Worm (Caenorhabditis elegans) whole organism, young adult: ENCODE measurements around the gene pals-39.
A peak's percentile ranks its signal among the peaks of the same experiment; 100 is the strongest.

ENCODE experiments used
- B0261.1 ChIP-seq: sonication (generic microtip); optimal IDR thresholded peaks from 2 replicates; lab custom pipeline; 2016; ENCODE audit warnings: mild to moderate bottlenecking, missing genetic modification characterization, moderate library complexity, missing compliant biosample characterization
- C06A6.2 ChIP-seq: fragments of 200-800 bp; sonication (Bioruptor generic); conservative IDR thresholded peaks from 2 replicates; pipeline ENCODE4 v1.3.6; 2022; ENCODE audit warnings: missing genetic modification characterization, missing compliant biosample characterization
- C17E4.6 ChIP-seq: fragments of 200-800 bp; sonication (Bioruptor generic); IDR thresholded peaks from 2 replicates; pipeline ENCODE4 v1.3.6; 2022; ENCODE audit warnings: missing genetic modification reagents, missing genetic modification characterization, missing compliant biosample characterization
- F10E7.11 ChIP-seq: sonication (generic microtip); optimal IDR thresholded peaks from 2 replicates; lab custom pipeline; 2017; ENCODE audit warnings: mild to moderate bottlenecking, missing genetic modification characterization, moderate library complexity, missing compliant biosample characterization
- F57A8.1 ChIP-seq: fragments of 200-800 bp; sonication (Bioruptor generic); optimal IDR thresholded peaks from 2 replicates; lab custom pipeline; 2018; ENCODE audit warnings: mild to moderate bottlenecking, missing genetic modification characterization, moderate library complexity, missing compliant biosample characterization
- K12H6.12 ChIP-seq: fragments of 200-800 bp; sonication (Bioruptor generic); optimal IDR thresholded peaks from 2 replicates; lab custom pipeline; 2018; ENCODE audit warnings: mild to moderate bottlenecking, missing genetic modification characterization, missing compliant biosample characterization
- T07F8.4 ChIP-seq: sonication (generic microtip); optimal IDR thresholded peaks from 2 replicates; lab custom pipeline; 2016; ENCODE audit warnings: mild to moderate bottlenecking, missing genetic modification characterization, moderate library complexity, missing compliant biosample characterization
- T26A5.8 ChIP-seq: sonication (generic microtip); optimal IDR thresholded peaks from 2 replicates; lab custom pipeline; 2016; ENCODE audit warnings: missing genetic modification characterization, missing compliant biosample characterization
- Y67H2A.10 ChIP-seq: fragments of 200-800 bp; sonication (Bioruptor generic); conservative IDR thresholded peaks from 2 replicates; pipeline ENCODE4 v1.3.6; 2022; ENCODE audit warnings: missing genetic modification reagents, missing genetic modification characterization, missing compliant biosample characterization
- akir-1 ChIP-seq: fragments of 200-800 bp; sonication (Bioruptor generic); optimal IDR thresholded peaks from 2 replicates; lab custom pipeline; 2018; ENCODE audit warnings: mild to moderate bottlenecking, missing genetic modification characterization, moderate library complexity, missing compliant biosample characterization
- cebp-1 ChIP-seq, 2 experiments: fragments of 200-800 bp in 1 of 2; sonication (Bioruptor generic) in 1 of 2; sonication (generic microtip) in 1 of 2; IDR thresholded peaks in 1 of 2; optimal IDR thresholded peaks in 1 of 2; 2 replicates each; pipeline versions ENCODE4 v1.3.6 to Lab custom; 2017 to 2022; ENCODE audit warnings: missing compliant biosample characterization in 2 of 2, missing genetic modification characterization in 2 of 2, mild to moderate bottlenecking in 1 of 2, missing genetic modification reagents in 1 of 2, moderate library complexity in 1 of 2
- cebp-2 ChIP-seq: fragments of 200-800 bp; sonication (Bioruptor generic); IDR thresholded peaks from 2 replicates; pipeline ENCODE4 v1.3.6; 2022; ENCODE audit warnings: missing genetic modification characterization, missing compliant biosample characterization
- ceh-40 ChIP-seq: fragments of 200-800 bp; sonication (Bioruptor generic); IDR thresholded peaks from 2 replicates; pipeline ENCODE4 v1.3.6; 2022; ENCODE audit warnings: missing genetic modification characterization, missing compliant biosample characterization
- efl-1 ChIP-seq: fragments of 150-350 bp; optimal IDR thresholded peaks from 2 replicates; lab custom pipeline; 2014; ENCODE audit warnings: missing biosample characterization, missing genetic modification reagents, missing genetic modification characterization
- egl-44 ChIP-seq: fragments of 200-800 bp; sonication (Bioruptor generic); IDR thresholded peaks from 2 replicates; pipeline ENCODE4 v1.3.6; 2022; ENCODE audit warnings: missing genetic modification reagents, missing genetic modification characterization, missing compliant biosample characterization
- egrh-3 ChIP-seq: fragments of 200-800 bp; sonication (Bioruptor generic); IDR thresholded peaks from 2 replicates; pipeline ENCODE4 v1.3.6; 2022; ENCODE audit warnings: missing genetic modification reagents, missing genetic modification characterization, missing compliant biosample characterization
- ekl-4 ChIP-seq: fragments of 200-800 bp; sonication (Bioruptor generic); IDR thresholded peaks from 2 replicates; pipeline ENCODE4 v1.3.6; 2022; ENCODE audit warnings: missing genetic modification reagents, missing genetic modification characterization, missing compliant biosample characterization
- hlh-12 ChIP-seq: sonication (generic microtip); optimal IDR thresholded peaks from 2 replicates; lab custom pipeline; 2016; ENCODE audit warnings: missing genetic modification characterization, missing compliant biosample characterization
- hmg-1.2 ChIP-seq: fragments of 200-800 bp; sonication (Bioruptor generic); IDR thresholded peaks from 2 replicates; pipeline ENCODE4 v1.3.6; 2022; ENCODE audit warnings: missing genetic modification reagents, missing genetic modification characterization, missing compliant biosample characterization
- hsf-1 ChIP-seq: fragments of 200-800 bp; sonication (Bioruptor generic); IDR thresholded peaks from 2 replicates; pipeline ENCODE4 v1.3.6; 2022; ENCODE audit warnings: missing genetic modification reagents, missing genetic modification characterization, missing compliant biosample characterization
- lag-1 ChIP-seq: fragments of 200-800 bp; sonication (Bioruptor generic); IDR thresholded peaks from 2 replicates; pipeline ENCODE4 v1.3.6; 2022; ENCODE audit warnings: missing genetic modification reagents, missing genetic modification characterization, missing compliant biosample characterization
- lin-35 ChIP-seq, 3 experiments: fragments of 150-350 bp in 2 of 3; sonication (generic microtip) in 1 of 3; optimal IDR thresholded peaks; 2 replicates each; lab custom pipeline; 2014 to 2018; ENCODE audit warnings: missing biosample characterization in 3 of 3, missing genetic modification characterization in 3 of 3, missing genetic modification reagents in 3 of 3
- nhr-120 ChIP-seq: fragments of 200-800 bp; sonication (Bioruptor generic); IDR thresholded peaks from 2 replicates; pipeline ENCODE4 v1.3.6; 2022; ENCODE audit warnings: missing genetic modification characterization, missing compliant biosample characterization
- nhr-80 ChIP-seq: sonication (generic microtip); optimal IDR thresholded peaks from 2 replicates; lab custom pipeline; 2016; ENCODE audit warnings: missing genetic modification characterization, missing compliant biosample characterization
- rpc-1 ChIP-seq, 2 experiments: fragments of 150-350 bp in 1 of 2; sonication (generic microtip) in 1 of 2; optimal IDR thresholded peaks; 2 replicates each; lab custom pipeline; 2014 to 2018; ENCODE audit warnings: missing biosample characterization in 1 of 2, missing genetic modification characterization in 1 of 2, missing genetic modification reagents in 1 of 2, missing genotype in 1 of 2
- sea-2 ChIP-seq: fragments of 200-800 bp; sonication (Bioruptor generic); IDR thresholded peaks from 2 replicates; pipeline ENCODE4 v1.3.6; 2022; ENCODE audit warnings: missing genetic modification characterization, missing compliant biosample characterization
- snpc-1.1 ChIP-seq: sonication (generic microtip); optimal IDR thresholded peaks from 2 replicates; lab custom pipeline; 2017; ENCODE audit warnings: missing genetic modification characterization, mild to moderate bottlenecking, missing compliant biosample characterization, antibody characterized with exemption, moderate library complexity, missing genotype, missing genetic modification reagents; ENCODE audit not compliant: insufficient read depth
- snpc-4 ChIP-seq, 5 experiments: fragments of 150-350 bp in 1 of 5; sonication (generic microtip) in 4 of 5; optimal IDR thresholded peaks; 2 replicates each; lab custom pipeline; 2014 to 2018; ENCODE audit warnings: missing genetic modification characterization in 5 of 5, missing biosample characterization in 3 of 5, antibody characterized with exemption in 2 of 5, mild to moderate bottlenecking in 2 of 5, missing compliant biosample characterization in 2 of 5, missing genotype in 2 of 5, moderate library complexity in 2 of 5, missing genetic modification reagents in 1 of 5
- somi-1 ChIP-seq: fragments of 200-800 bp; sonication (Bioruptor generic); optimal IDR thresholded peaks from 2 replicates; lab custom pipeline; 2018; ENCODE audit warnings: mild to moderate bottlenecking, missing genetic modification characterization, missing compliant biosample characterization
- sptf-2 ChIP-seq: fragments of 200-800 bp; sonication (Bioruptor generic); optimal IDR thresholded peaks from 2 replicates; lab custom pipeline; 2018; ENCODE audit warnings: mild to moderate bottlenecking, missing genetic modification characterization, missing compliant biosample characterization
- unc-62 ChIP-seq: fragments of 150-350 bp; optimal IDR thresholded peaks from 2 replicates; lab custom pipeline; 2014; ENCODE audit warnings: missing biosample characterization, missing genetic modification reagents, missing genetic modification characterization
- zfh-2 ChIP-seq: fragments of 200-800 bp; sonication (Bioruptor generic); conservative IDR thresholded peaks from 2 replicates; pipeline ENCODE4 v1.3.6; 2022; ENCODE audit warnings: missing genetic modification reagents, missing genetic modification characterization, missing compliant biosample characterization

pals-39 gene

ce11 chrV:12465399-12465798 is 21.7 kb upstream of the pals-39 start (continued):
- TF ChIP-seq sea-2 (GFP tag; lab: Robert Waterston, UW) (no peak), T26A5.8 (tag; lab: Kevin White, UChicago) (no peak), F10E7.11 (tag; lab: Kevin White, UChicago) (peak; percentile 15), F57A8.1 (GFP tag; lab: Kevin White, UChicago) (no peak), rpc-1 (optimal IDR thresholded peaks at IDR 0.05; lab: Kevin White, UChicago) (no peak), rpc-1 (tag; optimal IDR thresholded peaks at IDR 0.05; lab: Kevin White, UChicago) (no peak), somi-1 (GFP tag; lab: Kevin White, UChicago) (peak; percentile 83), lin-35 (GFP tag; optimal IDR thresholded peaks at IDR 0.05; lab: Kevin White, UChicago) (peak in 2 of 3 experiments; percentile 13 to 62), egl-44 (GFP tag; lab: Robert Waterston, UW) (no peak), efl-1 (GFP tag; lab: Kevin White, UChicago) (no peak), Y67H2A.10 (GFP tag; lab: Robert Waterston, UW) (no peak), snpc-1.1 (no peak), snpc-4 (GFP tag; optimal IDR thresholded peaks at IDR 0.05; lab: Kevin White, UChicago) (no peak), snpc-4 (tag; optimal IDR thresholded peaks at IDR 0.05; lab: Kevin White, UChicago) (peak in 2 of 4 experiments; percentile 39 to 45), ceh-40 (GFP tag; lab: Robert Waterston, UW) (no peak), nhr-80 (tag; lab: Kevin White, UChicago) (no peak), akir-1 (GFP tag; lab: Kevin White, UChicago) (no peak), hsf-1 (GFP tag; lab: Robert Waterston, UW) (no peak), cebp-2 (GFP tag; lab: Robert Waterston, UW) (no peak), lag-1 (no peak), sptf-2 (GFP tag; lab: Kevin White, UChicago) (no peak), C17E4.6 (GFP tag; lab: Robert Waterston, UW) (no peak), K12H6.12 (peak; percentile 89)

ce11 chrV:12462908-12463307 is 19.3 kb upstream of the pals-39 start, which contains the start of gene egl-10:
Gene egl-10, minus strand, starts transcription at chrV:12463008.
- TF ChIP-seq zfh-2 (GFP tag; lab: Robert Waterston, UW) = 0 out of 2 replicates have a peak, but pooled peaks have one; percentile 21
- TF ChIP-seq lag-1 = no peak
- TF ChIP-seq hlh-12 (tag; lab: Kevin White, UChicago) = no peak
- TF ChIP-seq T07F8.4 (tag; lab: Kevin White, UChicago) = no peak
- TF ChIP-seq nhr-120 = no peak

ce11 chrV:12460583-12460982 is 16.9 kb upstream of the pals-39 start:
- TF ChIP-seq cebp-1 (GFP tag; IDR thresholded peaks at IDR 0.05; lab: Robert Waterston, UW) (no peak), cebp-1 (tag; optimal IDR thresholded peaks at IDR 0.05; lab: Kevin White, UChicago) (peak; percentile 76), lin-35 (GFP tag; optimal IDR thresholded peaks at IDR 0.05; lab: Kevin White, UChicago) (peak in 1 of 3 experiments; percentile 38), C06A6.2 (GFP tag; lab: Robert Waterston, UW) (no peak)
- TF ChIP-seq, all 124 proteins: peak for 2

- TF ChIP-seq egrh-3 (GFP tag; lab: Robert Waterston, UW) (peak; percentile 81; the same call in 1 of the 2 replicates), ekl-4 (GFP tag; lab: Robert Waterston, UW) (no peak), T26A5.8 (tag; lab: Kevin White, UChicago) (no peak), lag-1 (no peak), hmg-1.2 (GFP tag; lab: Robert Waterston, UW) (0 out of 2 replicates have a peak, but pooled peaks have one; percentile 4), unc-62 (GFP tag; lab: Kevin White, UChicago) (no peak), B0261.1 (no peak)
Observed at ce11 chrV:12455695-12456094, 12.0 kb upstream of the pals-39 start.
